Fruit fly (Drosophila melanogaster) whole organism, embryonic: ENCODE data around the gene CG5644.
A peak's percentile ranks its signal among the peaks of the same experiment; 100 is the strongest.

Source experiments
- Atf3 ChIP-seq: fragments of 200-800 bp; sonication (Bioruptor generic); optimal IDR thresholded peaks from 3 replicates; lab custom pipeline; 2016; ENCODE audit warnings: missing biosample characterization, missing genetic modification characterization
- Atf6 ChIP-seq: fragments of 200-800 bp; sonication (Bioruptor generic); IDR thresholded peaks from 2 replicates; pipeline ENCODE4 v1.3.6; 2022; ENCODE audit warnings: missing biosample characterization, missing genetic modification characterization
- B-H1 ChIP-seq: fragments of 200-800 bp; sonication (Bioruptor generic); IDR thresholded peaks from 3 replicates; pipeline ENCODE4 v1.3.6; 2022; ENCODE audit warnings: missing biosample characterization, missing genetic modification characterization
- Blimp-1 ChIP-seq: fragments of 200-800 bp; sonication (Bioruptor generic); optimal IDR thresholded peaks from 3 replicates; lab custom pipeline; 2018; ENCODE audit warnings: missing biosample characterization, missing genetic modification characterization, mild to moderate bottlenecking, moderate library complexity, missing genetic modification reagents
- CG10267 ChIP-seq: fragments of 200-800 bp; sonication (Bioruptor generic); optimal IDR thresholded peaks from 2 replicates; lab custom pipeline; 2018; ENCODE audit warnings: missing biosample characterization, mild to moderate bottlenecking, missing genetic modification characterization, moderate library complexity
- CG10543 ChIP-seq: fragments of 200-800 bp; sonication (Bioruptor generic); optimal IDR thresholded peaks from 3 replicates; lab custom pipeline; 2017; ENCODE audit warnings: missing biosample characterization, mild to moderate bottlenecking, missing genetic modification characterization, moderate library complexity
- CG10654 ChIP-seq: fragments of 200-800 bp; sonication (Bioruptor generic); optimal IDR thresholded peaks from 2 replicates; lab custom pipeline; 2016; ENCODE audit warnings: missing biosample characterization, missing genetic modification characterization
- CG11085 ChIP-seq: fragments of 200-800 bp; sonication (Bioruptor generic); IDR thresholded peaks from 2 replicates; pipeline ENCODE4 v1.3.6; 2022; ENCODE audit warnings: missing biosample characterization, missing genetic modification characterization
- CG14667 ChIP-seq: fragments of 200-800 bp; sonication (Bioruptor generic); IDR thresholded peaks from 2 replicates; pipeline ENCODE4 v1.3.6; 2022; ENCODE audit warnings: missing biosample characterization, missing genetic modification characterization
- CG15601 ChIP-seq: fragments of 200-800 bp; sonication (Bioruptor generic); optimal IDR thresholded peaks from 3 replicates; lab custom pipeline; 2019; ENCODE audit warnings: missing biosample characterization, mild to moderate bottlenecking, missing genetic modification characterization, moderate library complexity
- CG17385 ChIP-seq: fragments of 200-800 bp; sonication (Bioruptor generic); optimal IDR thresholded peaks from 3 replicates; lab custom pipeline; 2018; ENCODE audit warnings: missing biosample characterization, mild to moderate bottlenecking, missing genetic modification characterization
- CG1832 ChIP-seq: fragments of 200-800 bp; sonication (Bioruptor generic); optimal IDR thresholded peaks from 2 replicates; lab custom pipeline; 2017; ENCODE audit warnings: missing biosample characterization, mild to moderate bottlenecking, missing genetic modification characterization, inconsistent platforms
- CG18476 ChIP-seq: fragments of 200-800 bp; sonication (Bioruptor generic); optimal IDR thresholded peaks from 2 replicates; lab custom pipeline; 2016; ENCODE audit warnings: missing biosample characterization, mild to moderate bottlenecking, missing genetic modification characterization
- CG18764 ChIP-seq: fragments of 200-800 bp; sonication (Bioruptor generic); optimal IDR thresholded peaks from 3 replicates; lab custom pipeline; 2016; ENCODE audit warnings: missing biosample characterization, missing genetic modification characterization
- CG2116 ChIP-seq: fragments of 200-800 bp; sonication (Bioruptor generic); optimal IDR thresholded peaks from 3 replicates; lab custom pipeline; 2018; ENCODE audit warnings: missing biosample characterization, mild to moderate bottlenecking, missing genetic modification characterization
- CG2678 ChIP-seq: fragments of 200-800 bp; sonication (Bioruptor generic); optimal IDR thresholded peaks from 3 replicates; lab custom pipeline; 2019; ENCODE audit warnings: missing biosample characterization, mild to moderate bottlenecking, missing genetic modification characterization, moderate library complexity
- CG2889 ChIP-seq: fragments of 200-800 bp; sonication (Bioruptor generic); IDR thresholded peaks from 3 replicates; pipeline ENCODE4 v1.3.6; 2022; ENCODE audit warnings: missing biosample characterization, missing genetic modification characterization
- CG3065 ChIP-seq: fragments of 200-800 bp; sonication (Bioruptor generic); optimal IDR thresholded peaks from 2 replicates; lab custom pipeline; 2016; ENCODE audit warnings: missing biosample characterization, missing genetic modification characterization
- CG32772 ChIP-seq: fragments of 200-800 bp; sonication (Bioruptor generic); IDR thresholded peaks from 2 replicates; pipeline ENCODE4 v1.3.6; 2022; ENCODE audit warnings: missing biosample characterization, missing genetic modification characterization
- CG34376 ChIP-seq: fragments of 200-800 bp; sonication (Bioruptor generic); optimal IDR thresholded peaks from 2 replicates; lab custom pipeline; 2018; ENCODE audit warnings: missing biosample characterization, mild to moderate bottlenecking, missing genetic modification characterization
- CG6765 ChIP-seq: fragments of 200-800 bp; sonication (Bioruptor generic); optimal IDR thresholded peaks from 3 replicates; lab custom pipeline; 2017; ENCODE audit warnings: missing biosample characterization, mild to moderate bottlenecking, missing genetic modification characterization
- CTCF ChIP-seq: fragments of 200-800 bp; sonication (Bioruptor generic); optimal IDR thresholded peaks from 2 replicates; lab custom pipeline; 2017; ENCODE audit warnings: missing biosample characterization, mild to moderate bottlenecking, missing genetic modification characterization, moderate library complexity
- Dek ChIP-seq: fragments of 200-800 bp; sonication (Bioruptor generic); optimal IDR thresholded peaks from 3 replicates; lab custom pipeline; 2019; ENCODE audit warnings: missing biosample characterization, mild to moderate bottlenecking, missing genetic modification characterization, moderate library complexity
- E2f2 ChIP-seq: fragments of 200-800 bp; sonication (Bioruptor generic); IDR thresholded peaks from 2 replicates; pipeline ENCODE4 v1.3.6; 2022; ENCODE audit warnings: missing biosample characterization, missing genetic modification characterization
- Fer1 ChIP-seq: fragments of 200-800 bp; sonication (Bioruptor generic); optimal IDR thresholded peaks from 2 replicates; lab custom pipeline; 2017; ENCODE audit warnings: missing biosample characterization, mild to moderate bottlenecking, missing genetic modification characterization
- HLH54F ChIP-seq: fragments of 200-800 bp; sonication (Bioruptor generic); optimal IDR thresholded peaks from 3 replicates; lab custom pipeline; 2016; ENCODE audit warnings: missing biosample characterization, missing genetic modification characterization
- HmgD ChIP-seq: fragments of 200-800 bp; sonication (Bioruptor generic); optimal IDR thresholded peaks from 3 replicates; lab custom pipeline; 2016; ENCODE audit warnings: missing biosample characterization, missing genetic modification characterization
- HmgZ ChIP-seq: fragments of 200-800 bp; sonication (Bioruptor generic); optimal IDR thresholded peaks from 2 replicates; lab custom pipeline; 2018; ENCODE audit warnings: missing biosample characterization, mild to moderate bottlenecking, missing genetic modification characterization
- Hmr ChIP-seq: fragments of 200-800 bp; sonication (Bioruptor generic); optimal IDR thresholded peaks from 3 replicates; lab custom pipeline; 2017; ENCODE audit warnings: mild to moderate bottlenecking, missing biosample characterization, missing genetic modification reagents, missing genetic modification characterization
- MESR4 ChIP-seq: fragments of 200-800 bp; sonication (Bioruptor generic); optimal IDR thresholded peaks from 2 replicates; lab custom pipeline; 2018; ENCODE audit warnings: missing biosample characterization, mild to moderate bottlenecking, missing genetic modification characterization, moderate library complexity
- NFAT ChIP-seq: fragments of 200-800 bp; sonication (Bioruptor generic); IDR thresholded peaks from 2 replicates; pipeline ENCODE4 v1.3.6; 2022; ENCODE audit warnings: missing biosample characterization, missing genetic modification characterization
- Sox102F ChIP-seq: fragments of 200-800 bp; sonication (Bioruptor generic); optimal IDR thresholded peaks from 2 replicates; lab custom pipeline; 2018; ENCODE audit warnings: missing biosample characterization, mild to moderate bottlenecking, missing genetic modification characterization, moderate library complexity
- Stat92E ChIP-seq, 3 experiments: fragments of >200 bp in 2 of 3; fragments of 200-800 bp in 1 of 3; sonication (Bioruptor generic) in 1 of 3; optimal IDR thresholded peaks; 2 replicates each; lab custom pipeline; 2017 to 2019; ENCODE audit warnings: missing biosample characterization in 3 of 3, missing genetic modification characterization in 3 of 3, mild to moderate bottlenecking in 1 of 3, moderate library complexity in 1 of 3
- Usf ChIP-seq: fragments of 200-800 bp; sonication (Bioruptor generic); optimal IDR thresholded peaks from 2 replicates; lab custom pipeline; 2017; ENCODE audit warnings: missing genotype, missing biosample characterization, missing genetic modification characterization
- ase ChIP-seq: fragments of 200-800 bp; sonication (Bioruptor generic); IDR thresholded peaks from 3 replicates; pipeline ENCODE4 v1.3.6; 2022; ENCODE audit warnings: missing biosample characterization, missing genetic modification characterization
- corto ChIP-seq: fragments of 200-800 bp; sonication (Bioruptor generic); optimal IDR thresholded peaks from 2 replicates; lab custom pipeline; 2016; ENCODE audit warnings: missing biosample characterization, mild to moderate bottlenecking, missing genetic modification characterization, moderate library complexity
- croc ChIP-seq: fragments of 200-800 bp; sonication (Bioruptor generic); conservative IDR thresholded peaks from 3 replicates; pipeline ENCODE4 v1.3.6; 2022; ENCODE audit warnings: missing biosample characterization, missing genetic modification characterization
- dati ChIP-seq: fragments of 200-800 bp; sonication (Bioruptor generic); IDR thresholded peaks from 2 replicates; pipeline ENCODE4 v1.3.6; 2022; ENCODE audit warnings: missing biosample characterization, missing genetic modification characterization
- dysf ChIP-seq: fragments of 200-800 bp; sonication (Bioruptor generic); IDR thresholded peaks from 3 replicates; pipeline ENCODE4 v1.3.6; 2022; ENCODE audit warnings: missing biosample characterization, missing genetic modification characterization
- fd96Cb ChIP-seq: fragments of 200-800 bp; sonication (Bioruptor generic); optimal IDR thresholded peaks from 2 replicates; lab custom pipeline; 2018; ENCODE audit warnings: missing biosample characterization, mild to moderate bottlenecking, missing genetic modification characterization, moderate library complexity
- ftz-f1 ChIP-seq: fragments of 200-800 bp; sonication (Bioruptor generic); optimal IDR thresholded peaks from 2 replicates; lab custom pipeline; 2016; ENCODE audit warnings: missing biosample characterization, missing genetic modification characterization
- gce ChIP-seq: fragments of 200-800 bp; sonication (Bioruptor generic); IDR thresholded peaks from 3 replicates; pipeline ENCODE4 v1.3.6; 2022; ENCODE audit warnings: missing biosample characterization, missing genetic modification characterization
- her ChIP-seq: fragments of 200-800 bp; sonication (Bioruptor generic); optimal IDR thresholded peaks from 2 replicates; lab custom pipeline; 2016; ENCODE audit warnings: missing biosample characterization, missing genetic modification characterization
- lmd ChIP-seq: fragments of 200-800 bp; sonication (Bioruptor generic); IDR thresholded peaks from 2 replicates; pipeline ENCODE4 v1.3.6; 2022; ENCODE audit warnings: missing biosample characterization, missing genetic modification characterization
- p53 ChIP-seq: fragments of 200-800 bp; sonication (Bioruptor generic); optimal IDR thresholded peaks from 2 replicates; lab custom pipeline; 2016; ENCODE audit warnings: missing biosample characterization, missing genetic modification characterization
- psq ChIP-seq: fragments of 200-800 bp; sonication (Bioruptor generic); optimal IDR thresholded peaks from 2 replicates; lab custom pipeline; 2017; ENCODE audit warnings: missing biosample characterization, missing genetic modification characterization
- pum ChIP-seq: fragments of 200-800 bp; sonication (Bioruptor generic); optimal IDR thresholded peaks from 2 replicates; lab custom pipeline; 2016; ENCODE audit warnings: missing biosample characterization, missing genetic modification characterization
- repo ChIP-seq: fragments of 200-800 bp; sonication (Bioruptor generic); optimal IDR thresholded peaks from 2 replicates; lab custom pipeline; 2016; ENCODE audit warnings: missing biosample characterization, missing genetic modification characterization
- stc ChIP-seq: fragments of 200-800 bp; sonication (Bioruptor generic); IDR thresholded peaks from 2 replicates; pipeline ENCODE4 v1.3.6; 2022; ENCODE audit warnings: missing biosample characterization, missing genetic modification characterization
- ttk ChIP-seq: fragments of 200-800 bp; sonication (Bioruptor generic); IDR thresholded peaks from 2 replicates; pipeline ENCODE4 v2.1.2; 2022; ENCODE audit warnings: missing biosample characterization, missing genetic modification characterization
- zfh1 ChIP-seq: fragments of 200-800 bp; sonication (Bioruptor generic); IDR thresholded peaks from 3 replicates; pipeline ENCODE4 v1.3.6; 2022; ENCODE audit warnings: missing biosample characterization, missing genetic modification characterization

The CG5644 gene

DNA sequence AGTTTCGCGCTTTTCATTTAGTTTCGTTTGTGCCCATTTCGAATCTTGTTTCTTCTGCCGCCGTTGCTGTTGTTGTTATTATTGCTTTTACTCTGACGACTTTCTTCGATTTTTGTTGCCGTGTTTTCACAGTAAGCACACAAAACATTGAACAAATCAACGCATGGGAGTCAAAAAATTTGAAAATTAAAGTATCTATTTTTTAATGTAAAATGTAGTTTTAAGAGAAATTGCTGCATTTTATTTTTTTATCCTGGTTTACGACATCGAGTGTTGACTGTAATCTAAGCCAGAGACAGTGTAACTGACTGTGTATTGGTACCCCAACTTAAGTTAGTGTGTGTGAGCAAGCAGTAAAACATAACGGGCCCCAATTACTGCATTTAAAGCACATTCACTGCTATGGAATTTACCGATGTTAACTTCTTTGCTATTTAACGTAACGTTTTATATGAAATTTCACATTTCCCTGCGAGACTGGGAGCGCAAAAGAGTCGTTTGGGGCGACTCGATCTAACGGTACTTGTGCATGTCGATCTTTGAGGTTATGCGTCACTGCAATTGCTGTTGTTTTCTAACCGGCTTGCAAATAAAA is 16.6 kb upstream of the CG5644 start (continued):
- peak; percentile 3 for TF ChIP-seq Usf (GFP tag; lab: Kevin White, UChicago)
- no peak for TF ChIP-seq Hmr (GFP tag; lab: Kevin White, UChicago)
- peak; percentile 60 for TF ChIP-seq HLH54F (GFP tag; lab: Kevin White, UChicago)
- TF ChIP-seq dysf (GFP tag; lab: Robert Waterston, UW), result peak; percentile 54; the same call in 2 of the 3 replicates
- peak; percentile 54 for TF ChIP-seq pum
- peak; percentile 62; the same call in 1 of the 2 replicates for TF ChIP-seq stc
- peak; percentile 13 for TF ChIP-seq HmgZ
- TF ChIP-seq CG32772 (GFP tag; lab: Robert Waterston, UW), result peak; percentile 77
- TF ChIP-seq E2f2 (GFP tag; lab: Robert Waterston, UW), result peak; percentile 22; the same call in 1 of the 2 replicates
- no peak for TF ChIP-seq CG17385 (GFP tag; lab: Kevin White, UChicago)
- 0 out of 3 replicates have a peak, but pooled peaks have one; percentile 46 for TF ChIP-seq gce
- peak; percentile 71 for TF ChIP-seq fd96Cb (tag; lab: Kevin White, UChicago)
- peak; percentile 17 for TF ChIP-seq MESR4 (GFP tag; lab: Kevin White, UChicago)
- TF ChIP-seq croc (GFP tag; lab: Robert Waterston, UW), result peak; percentile 58
- TF ChIP-seq Atf3 (GFP tag; lab: Kevin White, UChicago), result no peak
- TF ChIP-seq ttk (GFP tag; lab: Robert Waterston, UW), result peak; percentile 75
- no peak for TF ChIP-seq ftz-f1
- peak; percentile 66 for TF ChIP-seq lmd
- peak; percentile 18 for TF ChIP-seq Fer1
- no peak for TF ChIP-seq CG34376 (GFP tag; lab: Kevin White, UChicago)
- TF ChIP-seq CG2678 (tag; lab: Kevin White, UChicago), result no peak
- no peak for TF ChIP-seq repo
- no peak for TF ChIP-seq CG10543 (GFP tag; lab: Kevin White, UChicago)
- TF ChIP-seq CG10654, result peak; percentile 34
- TF ChIP-seq CG15601 (tag; lab: Kevin White, UChicago), result no peak
- TF ChIP-seq CG18476 (GFP tag; lab: Kevin White, UChicago), result peak; percentile 30
- no peak for TF ChIP-seq CG2116 (GFP tag; lab: Kevin White, UChicago)
- 0 out of 2 replicates have a peak, but pooled peaks have one; percentile 44 for TF ChIP-seq CG11085 (GFP tag; lab: Robert Waterston, UW)
- no peak for TF ChIP-seq Stat92E (GFP tag; optimal IDR thresholded peaks at IDR 0.05; lab: Kevin White, UChicago)
- peak; percentile 44 for TF ChIP-seq corto
- no peak for TF ChIP-seq CG3065 (GFP tag; lab: Kevin White, UChicago)
- 0 out of 3 replicates have a peak, but pooled peaks have one; percentile 37 for TF ChIP-seq CG2889
- no peak for TF ChIP-seq HmgD
- TF ChIP-seq CG1832, result no peak
- TF ChIP-seq ase (GFP tag; lab: Robert Waterston, UW), result peak; percentile 57; the same call in 2 of the 3 replicates
- no peak for TF ChIP-seq Atf6 (GFP tag; lab: Robert Waterston, UW)
- TF ChIP-seq CTCF (GFP tag; lab: Kevin White, UChicago), result no peak
- peak; percentile 84 for TF ChIP-seq Sox102F (GFP tag; lab: Kevin White, UChicago)
- peak; percentile 57 for TF ChIP-seq CG10267 (tag; lab: Kevin White, UChicago)
- no peak for TF ChIP-seq NFAT (GFP tag; lab: Robert Waterston, UW)
- TF ChIP-seq dati (GFP tag; lab: Robert Waterston, UW), result 0 out of 2 replicates have a peak, but pooled peaks have one; percentile 3
- no peak for TF ChIP-seq p53 (GFP tag; lab: Kevin White, UChicago)
- peak; percentile 85 for TF ChIP-seq zfh1 (GFP tag; lab: Robert Waterston, UW)
- no peak for TF ChIP-seq her
- TF ChIP-seq B-H1 (GFP tag; lab: Robert Waterston, UW), result peak; percentile 44; the same call in 2 of the 3 replicates
- peak; percentile 9 for TF ChIP-seq CG18764
- peak; percentile 61 for TF ChIP-seq CG14667
- TF ChIP-seq CG6765 (GFP tag; lab: Kevin White, UChicago), result no peak
- peak; percentile 32 for TF ChIP-seq Dek (tag; lab: Kevin White, UChicago)
- no peak for TF ChIP-seq psq (GFP tag; lab: Kevin White, UChicago)
- no peak for TF ChIP-seq Blimp-1 (GFP tag; lab: Kevin White, UChicago)
